Fruit fly (Drosophila melanogaster) whole organism, embryonic: ENCODE results near the gene CG17154.

ENCODE experiments used
- ATbp ChIP-seq: fragments of 200-800 bp; sonication (Bioruptor generic); optimal IDR thresholded peaks from 2 replicates; lab custom pipeline; 2017; ENCODE audit warnings: missing biosample characterization, mild to moderate bottlenecking, missing genetic modification characterization, missing genetic modification reagents
- Awh ChIP-seq: fragments of 200-800 bp; sonication (Bioruptor generic); IDR thresholded peaks from 2 replicates; pipeline ENCODE4, ENCODE4 v1.3.6; 2022; ENCODE audit warnings: missing biosample characterization, missing genetic modification characterization
- BEAF-32 ChIP-seq: fragments of 200-800 bp; sonication (Bioruptor generic); optimal IDR thresholded peaks from 3 replicates; lab custom pipeline; 2017; ENCODE audit warnings: missing biosample characterization, missing genetic modification characterization, mild to moderate bottlenecking, moderate library complexity, missing genetic modification reagents
- CG10147 ChIP-seq: fragments of 200-800 bp; sonication (Bioruptor generic); optimal IDR thresholded peaks from 2 replicates; lab custom pipeline; 2019; ENCODE audit warnings: missing biosample characterization, mild to moderate bottlenecking, missing genetic modification characterization, moderate library complexity
- CG10321 ChIP-seq: fragments of 200-800 bp; sonication (Bioruptor generic); IDR thresholded peaks from 2 replicates; pipeline ENCODE4 v1.3.6; 2022; ENCODE audit warnings: missing biosample characterization, missing genetic modification characterization
- CG14014 ChIP-seq: fragments of 200-800 bp; sonication (Bioruptor generic); IDR thresholded peaks from 2 replicates; pipeline ENCODE4 v1.3.6; 2022; ENCODE audit warnings: missing biosample characterization, missing genetic modification characterization
- CG14667 ChIP-seq: fragments of 200-800 bp; sonication (Bioruptor generic); IDR thresholded peaks from 2 replicates; pipeline ENCODE4 v1.3.6; 2022; ENCODE audit warnings: missing biosample characterization, missing genetic modification characterization
- CG15073 ChIP-seq: fragments of 200-800 bp; sonication (Bioruptor generic); optimal IDR thresholded peaks from 2 replicates; lab custom pipeline; 2016; ENCODE audit warnings: missing biosample characterization, missing genetic modification characterization
- CG1529 ChIP-seq: fragments of 200-800 bp; sonication (Bioruptor generic); optimal IDR thresholded peaks from 3 replicates; lab custom pipeline; 2018; ENCODE audit warnings: missing biosample characterization, missing genetic modification characterization
- CG16863 ChIP-seq: fragments of 200-800 bp; sonication (Bioruptor generic); optimal IDR thresholded peaks from 3 replicates; lab custom pipeline; 2016; ENCODE audit warnings: missing biosample characterization, missing genetic modification characterization
- CG18619 ChIP-seq: fragments of 200-800 bp; sonication (Bioruptor generic); optimal IDR thresholded peaks from 3 replicates; lab custom pipeline; 2017; ENCODE audit warnings: missing biosample characterization, mild to moderate bottlenecking, missing genetic modification characterization
- CG2202 ChIP-seq: fragments of 200-800 bp; sonication (Bioruptor generic); optimal IDR thresholded peaks from 2 replicates; lab custom pipeline; 2018; ENCODE audit warnings: missing biosample characterization, mild to moderate bottlenecking, missing genetic modification characterization
- CG2678 ChIP-seq: fragments of 200-800 bp; sonication (Bioruptor generic); optimal IDR thresholded peaks from 3 replicates; lab custom pipeline; 2019; ENCODE audit warnings: missing biosample characterization, mild to moderate bottlenecking, missing genetic modification characterization, moderate library complexity
- CG2712 ChIP-seq: fragments of 200-800 bp; optimal IDR thresholded peaks from 3 replicates; lab custom pipeline; 2019; ENCODE audit warnings: missing biosample characterization, mild to moderate bottlenecking, missing genetic modification characterization, moderate library complexity
- CG3995 ChIP-seq: fragments of 200-800 bp; sonication (Bioruptor generic); optimal IDR thresholded peaks from 3 replicates; lab custom pipeline; 2016; ENCODE audit warnings: missing biosample characterization, missing genetic modification characterization
- CG42726 ChIP-seq: fragments of 200-800 bp; sonication (Bioruptor generic); IDR thresholded peaks from 2 replicates; pipeline ENCODE4 v1.3.6; 2022; ENCODE audit warnings: missing biosample characterization, missing genetic modification characterization; ENCODE audit not compliant: partially characterized antibody
- CG6272 ChIP-seq: fragments of 200-800 bp; sonication (Bioruptor generic); IDR thresholded peaks from 2 replicates; pipeline ENCODE4 v1.3.6; 2022; ENCODE audit warnings: missing biosample characterization, missing genetic modification characterization
- CG7372 ChIP-seq: fragments of 200-800 bp; sonication (Bioruptor generic); IDR thresholded peaks from 2 replicates; pipeline ENCODE4 v1.3.6; 2022; ENCODE audit warnings: missing biosample characterization, missing genetic modification characterization
- CG7928 ChIP-seq: fragments of 200-800 bp; sonication (Bioruptor generic); optimal IDR thresholded peaks from 2 replicates; lab custom pipeline; 2017; ENCODE audit warnings: missing biosample characterization, mild to moderate bottlenecking, missing genetic modification characterization
- CG8478 ChIP-seq: fragments of >200 bp; optimal IDR thresholded peaks from 2 replicates; lab custom pipeline; 2018
- CG9797 ChIP-seq: fragments of 200-800 bp; sonication (Bioruptor generic); optimal IDR thresholded peaks from 3 replicates; lab custom pipeline; 2018; ENCODE audit warnings: missing biosample characterization, mild to moderate bottlenecking, missing genetic modification characterization
- CkIIα-i1 ChIP-seq: fragments of 200-800 bp; sonication (Bioruptor generic); IDR thresholded peaks from 2 replicates; pipeline ENCODE4 v1.3.6; 2022; ENCODE audit warnings: missing biosample characterization, missing genetic modification characterization
- Dip2 ChIP-seq: fragments of 200-800 bp; sonication (Bioruptor generic); IDR thresholded peaks from 2 replicates; pipeline ENCODE4 v1.3.6; 2022; ENCODE audit warnings: missing biosample characterization, missing genetic modification characterization
- Fer3 ChIP-seq: fragments of 200-800 bp; sonication (Bioruptor generic); optimal IDR thresholded peaks from 2 replicates; lab custom pipeline; 2018; ENCODE audit warnings: missing biosample characterization, mild to moderate bottlenecking, missing genetic modification characterization, moderate library complexity
- HLH54F ChIP-seq: fragments of 200-800 bp; sonication (Bioruptor generic); optimal IDR thresholded peaks from 3 replicates; lab custom pipeline; 2016; ENCODE audit warnings: missing biosample characterization, missing genetic modification characterization
- HmgZ ChIP-seq: fragments of 200-800 bp; sonication (Bioruptor generic); optimal IDR thresholded peaks from 2 replicates; lab custom pipeline; 2018; ENCODE audit warnings: missing biosample characterization, mild to moderate bottlenecking, missing genetic modification characterization
- Six4 ChIP-seq: fragments of 200-800 bp; sonication (Bioruptor generic); optimal IDR thresholded peaks from 2 replicates; lab custom pipeline; 2016; ENCODE audit warnings: missing biosample characterization, missing genetic modification characterization
- Sox100B ChIP-seq: fragments of 200-800 bp; sonication (Bioruptor generic); optimal IDR thresholded peaks from 3 replicates; lab custom pipeline; 2018; ENCODE audit warnings: missing biosample characterization, mild to moderate bottlenecking, missing genetic modification characterization
- Trl ChIP-seq, 3 experiments: fragments of >200 bp in 2 of 3; fragments of 200-800 bp in 1 of 3; sonication (Bioruptor generic) in 1 of 3; optimal IDR thresholded peaks; 2 replicates in 1 of 3; 3 replicates in 2 of 3; lab custom pipeline; 2016 to 2017; ENCODE audit warnings: missing biosample characterization in 1 of 3, missing genetic modification characterization in 1 of 3
- ab ChIP-seq: fragments of 200-800 bp; sonication (Bioruptor generic); optimal IDR thresholded peaks from 2 replicates; lab custom pipeline; 2016; ENCODE audit warnings: missing biosample characterization, missing genetic modification characterization
- ato ChIP-seq: fragments of 200-800 bp; sonication (Bioruptor generic); IDR thresholded peaks from 2 replicates; pipeline ENCODE4 v1.3.6; 2022; ENCODE audit warnings: missing biosample characterization, missing genetic modification characterization; ENCODE audit not compliant: partially characterized antibody
- az2 ChIP-seq: fragments of 200-800 bp; sonication (Bioruptor generic); optimal IDR thresholded peaks from 3 replicates; lab custom pipeline; 2016; ENCODE audit warnings: missing biosample characterization, missing genetic modification characterization
- btn ChIP-seq: fragments of 200-800 bp; sonication (Bioruptor generic); optimal IDR thresholded peaks from 2 replicates; lab custom pipeline; 2016; ENCODE audit warnings: missing biosample characterization, missing genetic modification characterization
- cas ChIP-seq: fragments of 200-800 bp; sonication (Bioruptor generic); IDR thresholded peaks from 2 replicates; pipeline ENCODE4 v1.3.6; 2022; ENCODE audit warnings: missing biosample characterization, missing genetic modification characterization
- ci ChIP-seq: fragments of 200-800 bp; sonication (Bioruptor generic); IDR thresholded peaks from 3 replicates; pipeline ENCODE4 v1.3.6; 2022; ENCODE audit warnings: missing biosample characterization, missing genetic modification characterization
- eve ChIP-seq, 2 experiments: fragments of >200 bp; optimal IDR thresholded peaks; 2 replicates each; lab custom pipeline; 2017; ENCODE audit warnings: missing biosample characterization in 2 of 2, missing genetic modification characterization in 2 of 2
- hbn ChIP-seq: fragments of 200-800 bp; sonication (Bioruptor generic); IDR thresholded peaks from 2 replicates; pipeline ENCODE4 v1.3.6; 2022; ENCODE audit warnings: missing biosample characterization, missing genetic modification characterization; ENCODE audit not compliant: partially characterized antibody
- jing ChIP-seq: fragments of 200-800 bp; sonication (Bioruptor generic); optimal IDR thresholded peaks from 2 replicates; lab custom pipeline; 2018; ENCODE audit warnings: missing biosample characterization, mild to moderate bottlenecking, missing genetic modification characterization
- kah ChIP-seq: fragments of 200-800 bp; sonication (Bioruptor generic); optimal IDR thresholded peaks from 2 replicates; lab custom pipeline; 2018; ENCODE audit warnings: missing biosample characterization, mild to moderate bottlenecking, missing genetic modification characterization
- lola ChIP-seq, 3 experiments: fragments of >200 bp in 2 of 3; fragments of 200-800 bp in 1 of 3; sonication (Bioruptor generic) in 1 of 3; optimal IDR thresholded peaks; 2 replicates each; lab custom pipeline; 2017 to 2019; ENCODE audit warnings: missing biosample characterization in 3 of 3, missing genetic modification characterization in 3 of 3, mild to moderate bottlenecking in 1 of 3, moderate library complexity in 1 of 3
- mam ChIP-seq: fragments of 200-800 bp; sonication (Bioruptor generic); optimal IDR thresholded peaks from 3 replicates; lab custom pipeline; 2016; ENCODE audit warnings: missing biosample characterization, missing genetic modification characterization
- pb ChIP-seq: fragments of 200-800 bp; sonication (Bioruptor generic); optimal IDR thresholded peaks from 3 replicates; lab custom pipeline; 2016; ENCODE audit warnings: missing biosample characterization, missing genetic modification characterization
- psq ChIP-seq: fragments of 200-800 bp; sonication (Bioruptor generic); optimal IDR thresholded peaks from 2 replicates; lab custom pipeline; 2017; ENCODE audit warnings: missing biosample characterization, missing genetic modification characterization
- sc ChIP-seq, 3 experiments: fragments of >200 bp in 2 of 3; fragments of 200-800 bp in 1 of 3; sonication (Bioruptor generic) in 1 of 3; optimal IDR thresholded peaks; 2 replicates in 2 of 3; 3 replicates in 1 of 3; lab custom pipeline; 2017; ENCODE audit warnings: mild to moderate bottlenecking in 1 of 3, missing biosample characterization in 1 of 3, missing genetic modification characterization in 1 of 3, missing genetic modification reagents in 1 of 3
- seq ChIP-seq: fragments of 200-800 bp; sonication (Bioruptor generic); IDR thresholded peaks from 2 replicates; pipeline ENCODE4 v1.3.6; 2022; ENCODE audit warnings: missing biosample characterization, missing genetic modification characterization
- sisA ChIP-seq: fragments of 200-800 bp; sonication (Bioruptor generic); IDR thresholded peaks from 2 replicates; pipeline ENCODE4 v1.3.6; 2022; ENCODE audit warnings: missing biosample characterization, missing genetic modification characterization
- stc ChIP-seq: fragments of 200-800 bp; sonication (Bioruptor generic); IDR thresholded peaks from 2 replicates; pipeline ENCODE4 v1.3.6; 2022; ENCODE audit warnings: missing biosample characterization, missing genetic modification characterization
- tin ChIP-seq: fragments of 200-800 bp; sonication (Bioruptor generic); optimal IDR thresholded peaks from 3 replicates; lab custom pipeline; 2016; ENCODE audit warnings: missing biosample characterization, missing genetic modification characterization
- tna ChIP-seq: fragments of 200-800 bp; sonication (Bioruptor generic); IDR thresholded peaks from 2 replicates; pipeline ENCODE4 v1.3.6; 2022; ENCODE audit warnings: missing biosample characterization, missing genetic modification characterization; ENCODE audit not compliant: partially characterized antibody
- vnd ChIP-seq: fragments of 200-800 bp; sonication (Bioruptor generic); IDR thresholded peaks from 3 replicates; pipeline ENCODE4 v1.3.6; 2022; ENCODE audit warnings: missing biosample characterization, missing genetic modification characterization; ENCODE audit not compliant: partially characterized antibody
- zfh2 ChIP-seq: fragments of 200-800 bp; sonication (Bioruptor generic); optimal IDR thresholded peaks from 2 replicates; lab custom pipeline; 2016; ENCODE audit warnings: missing biosample characterization, missing genetic modification characterization

Gene CG17154

DNA sequence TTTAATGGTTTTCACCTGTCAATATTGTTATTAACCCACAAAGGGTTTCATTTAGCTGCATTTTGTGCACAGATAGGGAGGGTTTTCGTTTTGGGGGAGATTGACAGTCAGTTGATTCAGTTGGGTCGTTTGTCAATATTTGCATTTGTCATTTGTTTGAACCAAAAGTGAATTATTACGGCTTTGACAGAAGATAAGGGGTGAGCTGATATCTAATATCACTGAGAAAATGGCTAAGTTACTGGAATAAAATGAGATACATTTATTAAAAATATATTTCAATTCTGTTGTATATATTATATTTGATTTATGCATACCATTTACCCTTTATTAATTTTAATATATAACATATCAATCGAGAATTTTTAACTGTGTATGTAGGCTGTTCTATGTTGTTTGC, 4.6 kb upstream of the CG17154 start (continued):
- TF ChIP-seq CG15073 (GFP tag; lab: Kevin White, UChicago) (no peak), CG9797 (no peak), Awh (GFP tag; lab: Robert Waterston, UW) (peak; percentile 59; the same call in 1 of the 2 replicates), CG1529 (peak; percentile 65), CG2712 (tag; lab: Kevin White, UChicago) (peak; percentile 70), CG10147 (GFP tag; lab: Kevin White, UChicago) (peak; percentile 6), Sox100B (GFP tag; lab: Kevin White, UChicago) (peak; percentile 70), tna (no peak), CG6272 (GFP tag; lab: Robert Waterston, UW) (no peak), hbn (GFP tag; lab: Robert Waterston, UW) (no peak), CG14667 (GFP tag; lab: Robert Waterston, UW) (no peak), jing (GFP tag; lab: Kevin White, UChicago) (no peak), CG2678 (tag; lab: Kevin White, UChicago) (peak; percentile 60), CG3995 (no peak), vnd (GFP tag; lab: Robert Waterston, UW) (no peak), CG2202 (tag; lab: Kevin White, UChicago) (peak; percentile 84), HmgZ (tag; lab: Kevin White, UChicago) (no peak), eve (GFP tag; optimal IDR thresholded peaks at IDR 0.05; lab: Kevin White, UChicago) (peak in 1 of 2 experiments; percentile 58), sisA (GFP tag; lab: Robert Waterston, UW) (no peak), CG16863 (GFP tag; lab: Kevin White, UChicago) (no peak), Trl (optimal IDR thresholded peaks at IDR 0.05; lab: Kevin White, UChicago) (no peak), Trl (GFP tag; optimal IDR thresholded peaks at IDR 0.05; lab: Kevin White, UChicago) (peak; percentile 23), sc (optimal IDR thresholded peaks at IDR 0.05; lab: Kevin White, UChicago) (no peak), sc (GFP tag; optimal IDR thresholded peaks at IDR 0.05; lab: Kevin White, UChicago) (peak; percentile 70), ATbp (GFP tag; lab: Kevin White, UChicago) (peak; percentile 87), CG8478 (lab: Kevin White, UChicago) (no peak), Fer3 (tag; lab: Kevin White, UChicago) (peak; percentile 36), CG10321 (GFP tag; lab: Robert Waterston, UW) (no peak), BEAF-32 (GFP tag; lab: Kevin White, UChicago) (no peak), lola (GFP tag; optimal IDR thresholded peaks at IDR 0.05; lab: Kevin White, UChicago) (peak in 1 of 3 experiments; percentile 72), btn (GFP tag; lab: Kevin White, UChicago) (no peak), pb (no peak), CG42726 (GFP tag; lab: Robert Waterston, UW) (no peak), Six4 (GFP tag; lab: Kevin White, UChicago) (peak; percentile 23), kah (GFP tag; lab: Kevin White, UChicago) (peak; percentile 64), ab (no peak), psq (no peak), seq (GFP tag; lab: Robert Waterston, UW) (0 out of 2 replicates have a peak, but pooled peaks have one; percentile 28), mam (GFP tag; lab: Kevin White, UChicago) (no peak), CG7928 (GFP tag; lab: Kevin White, UChicago) (no peak), CG14014 (GFP tag; lab: Robert Waterston, UW) (no peak; the same call in 1 of the 2 replicates), az2 (no peak), CG18619 (GFP tag; lab: Kevin White, UChicago) (peak; percentile 44), CG7372 (GFP tag; lab: Robert Waterston, UW) (no peak), zfh2 (no peak), cas (GFP tag; lab: Robert Waterston, UW) (no peak), stc (GFP tag; lab: Robert Waterston, UW) (peak; percentile 28; the same call in 1 of the 2 replicates), CkIIα-i1 (GFP tag; lab: Robert Waterston, UW) (no peak), ci (GFP tag; lab: Robert Waterston, UW) (peak; percentile 76), Dip2 (GFP tag; lab: Robert Waterston, UW) (no peak), tin (GFP tag; lab: Kevin White, UChicago) (peak; percentile 37), ato (GFP tag; lab: Robert Waterston, UW) (no peak), HLH54F (GFP tag; lab: Kevin White, UChicago) (no peak)
